Fruit fly (Drosophila melanogaster): ENCODE measurements around the gene CG10663.

- TF ChIP-seq Hr38 (GFP tag; optimal IDR thresholded peaks at IDR 0.05) (no peak), esn (GFP tag; optimal IDR thresholded peaks at IDR 0.05) (peak; percentile 71), Eip78C (GFP tag) (peak; percentile 52), pdm3 (GFP tag; optimal IDR thresholded peaks at IDR 0.05) (peak; percentile 65), Eip93F (GFP tag; optimal IDR thresholded peaks at IDR 0.05) (no peak), cyc (GFP tag; optimal IDR thresholded peaks at IDR 0.05) (peak; percentile 58), CG6792 (GFP tag; optimal IDR thresholded peaks at IDR 0.05) (no peak), Hr39 (GFP tag; optimal IDR thresholded peaks at IDR 0.05) (peak; percentile 31), Sox15 (GFP tag; optimal IDR thresholded peaks at IDR 0.05) (no peak), CG9139 (GFP tag; optimal IDR thresholded peaks at IDR 0.05) (no peak), CG4318 (GFP tag; optimal IDR thresholded peaks at IDR 0.05) (no peak), Gug (GFP tag; IDR thresholded peaks at IDR 0.05) (no peak)
These were observed 41.7 kb upstream of the CG10663 start, which contains the start of gene eIF2beta for dm6 chr3L:12526433-12527113.
